Fruit fly (Drosophila melanogaster) whole organism, embryonic: ENCODE measurements around the gene sad.
A peak's percentile ranks its signal among the peaks of the same experiment; 100 is the strongest.

Experiments
- Blimp-1 ChIP-seq: fragments of 200-800 bp; sonication (Bioruptor generic); optimal IDR thresholded peaks from 3 replicates; lab custom pipeline; 2018; ENCODE audit warnings: missing biosample characterization, missing genetic modification characterization, mild to moderate bottlenecking, moderate library complexity, missing genetic modification reagents
- BtbVII ChIP-seq: fragments of 200-800 bp; sonication (Bioruptor generic); optimal IDR thresholded peaks from 3 replicates; lab custom pipeline; 2017; ENCODE audit warnings: missing biosample characterization, mild to moderate bottlenecking, missing genetic modification characterization
- C15 ChIP-seq: fragments of 200-800 bp; sonication (Bioruptor generic); IDR thresholded peaks from 3 replicates; pipeline ENCODE4 v1.3.6; 2022; ENCODE audit warnings: missing biosample characterization, missing genetic modification characterization
- CG10654 ChIP-seq: fragments of 200-800 bp; sonication (Bioruptor generic); optimal IDR thresholded peaks from 2 replicates; lab custom pipeline; 2016; ENCODE audit warnings: missing biosample characterization, missing genetic modification characterization
- CG11695 ChIP-seq: fragments of 200-800 bp; sonication (Bioruptor generic); IDR thresholded peaks from 3 replicates; pipeline ENCODE4 v1.3.6; 2022; ENCODE audit warnings: missing biosample characterization, missing genetic modification characterization
- CG13624 ChIP-seq: fragments of 200-800 bp; sonication (Bioruptor generic); optimal IDR thresholded peaks from 2 replicates; lab custom pipeline; 2016; ENCODE audit warnings: missing biosample characterization, missing genetic modification characterization
- CG14014 ChIP-seq: fragments of 200-800 bp; sonication (Bioruptor generic); IDR thresholded peaks from 2 replicates; pipeline ENCODE4 v1.3.6; 2022; ENCODE audit warnings: missing biosample characterization, missing genetic modification characterization
- CG14441 ChIP-seq: fragments of 200-800 bp; sonication (Bioruptor generic); IDR thresholded peaks from 2 replicates; pipeline ENCODE4 v1.3.6; 2022; ENCODE audit warnings: missing biosample characterization, missing genetic modification characterization
- CG14710 ChIP-seq: fragments of 200-800 bp; sonication (Bioruptor generic); optimal IDR thresholded peaks from 3 replicates; lab custom pipeline; 2019; ENCODE audit warnings: missing biosample characterization, mild to moderate bottlenecking, missing genetic modification characterization, moderate library complexity
- CG17359 ChIP-seq: fragments of 200-800 bp; sonication (Bioruptor generic); optimal IDR thresholded peaks from 3 replicates; lab custom pipeline; 2018; ENCODE audit warnings: missing biosample characterization, mild to moderate bottlenecking, missing genetic modification characterization, moderate library complexity
- CG17361 ChIP-seq: fragments of 200-800 bp; sonication (Bioruptor generic); IDR thresholded peaks from 3 replicates; pipeline ENCODE4 v1.3.6; 2022; ENCODE audit warnings: missing biosample characterization, missing genetic modification characterization
- CG17829 ChIP-seq: fragments of 200-800 bp; optimal IDR thresholded peaks from 2 replicates; lab custom pipeline; 2019; ENCODE audit warnings: missing biosample characterization, mild to moderate bottlenecking, missing genetic modification characterization, moderate library complexity
- CG2712 ChIP-seq: fragments of 200-800 bp; optimal IDR thresholded peaks from 3 replicates; lab custom pipeline; 2019; ENCODE audit warnings: missing biosample characterization, mild to moderate bottlenecking, missing genetic modification characterization, moderate library complexity
- CG30403 ChIP-seq: fragments of 200-800 bp; sonication (Bioruptor generic); optimal IDR thresholded peaks from 3 replicates; lab custom pipeline; 2016; ENCODE audit warnings: missing biosample characterization, missing genetic modification characterization
- CG33213 ChIP-seq: fragments of 200-800 bp; sonication (Bioruptor generic); optimal IDR thresholded peaks from 3 replicates; lab custom pipeline; 2016; ENCODE audit warnings: missing biosample characterization, missing genetic modification characterization
- CG34422 ChIP-seq: fragments of 200-800 bp; sonication (Bioruptor generic); IDR thresholded peaks from 3 replicates; pipeline ENCODE4 v1.3.6; 2022; ENCODE audit warnings: missing biosample characterization, missing genetic modification characterization
- CG4360 ChIP-seq: fragments of 200-800 bp; sonication (Bioruptor generic); IDR thresholded peaks from 2 replicates; pipeline ENCODE4 v1.3.6; 2022; ENCODE audit warnings: missing biosample characterization, missing genetic modification characterization
- CG6272 ChIP-seq: fragments of 200-800 bp; sonication (Bioruptor generic); IDR thresholded peaks from 2 replicates; pipeline ENCODE4 v1.3.6; 2022; ENCODE audit warnings: missing biosample characterization, missing genetic modification characterization
- CG6689 ChIP-seq: fragments of 200-800 bp; sonication (Bioruptor generic); IDR thresholded peaks from 2 replicates; pipeline ENCODE4 v1.3.6; 2022; ENCODE audit warnings: missing biosample characterization, missing genetic modification characterization
- CG7357 ChIP-seq: fragments of 200-800 bp; sonication (Bioruptor generic); IDR thresholded peaks from 3 replicates; pipeline ENCODE4 v1.3.6; 2022; ENCODE audit warnings: missing biosample characterization, missing genetic modification characterization
- CG7556 ChIP-seq: fragments of 200-800 bp; sonication (Bioruptor generic); optimal IDR thresholded peaks from 2 replicates; lab custom pipeline; 2017; ENCODE audit warnings: missing biosample characterization, mild to moderate bottlenecking, missing genetic modification characterization
- CG7839 ChIP-seq: fragments of 200-800 bp; sonication (Bioruptor generic); optimal IDR thresholded peaks from 3 replicates; lab custom pipeline; 2018; ENCODE audit warnings: missing biosample characterization, mild to moderate bottlenecking, missing genetic modification characterization, moderate library complexity
- CG8281 ChIP-seq: fragments of 200-800 bp; sonication (Bioruptor generic); optimal IDR thresholded peaks from 2 replicates; lab custom pipeline; 2018; ENCODE audit warnings: missing biosample characterization, mild to moderate bottlenecking, missing genetic modification characterization, moderate library complexity
- CG8388 ChIP-seq: fragments of 200-800 bp; sonication (Bioruptor generic); optimal IDR thresholded peaks from 2 replicates; lab custom pipeline; 2019; ENCODE audit warnings: missing biosample characterization, mild to moderate bottlenecking, missing genetic modification characterization, moderate library complexity
- CG8924 ChIP-seq: fragments of 200-800 bp; optimal IDR thresholded peaks from 3 replicates; lab custom pipeline; 2019; ENCODE audit warnings: missing biosample characterization, mild to moderate bottlenecking, missing genetic modification characterization, moderate library complexity
- Dbx ChIP-seq: fragments of 200-800 bp; sonication (Bioruptor generic); IDR thresholded peaks from 3 replicates; pipeline ENCODE4 v1.3.6; 2022; ENCODE audit warnings: missing biosample characterization, missing genetic modification characterization
- H15 ChIP-seq: fragments of 200-800 bp; sonication (Bioruptor generic); IDR thresholded peaks from 3 replicates; pipeline ENCODE4 v1.3.6; 2022; ENCODE audit warnings: missing biosample characterization, missing genetic modification characterization
- H2.0 ChIP-seq: fragments of 200-800 bp; sonication (Bioruptor generic); IDR thresholded peaks from 2 replicates; pipeline ENCODE4 v1.3.6; 2022; ENCODE audit warnings: missing biosample characterization, missing genetic modification characterization
- Meics ChIP-seq: fragments of 200-800 bp; sonication (Bioruptor generic); optimal IDR thresholded peaks from 2 replicates; lab custom pipeline; 2017; ENCODE audit warnings: missing biosample characterization, mild to moderate bottlenecking, missing genetic modification characterization
- Mrtf ChIP-seq: fragments of 200-800 bp; sonication (Bioruptor generic); IDR thresholded peaks from 3 replicates; pipeline ENCODE4 v1.3.6; 2022; ENCODE audit warnings: missing biosample characterization, missing genetic modification characterization
- Nf-YA ChIP-seq: fragments of 200-800 bp; sonication (Bioruptor generic); IDR thresholded peaks from 2 replicates; pipeline ENCODE4 v1.3.6; 2022; ENCODE audit warnings: missing biosample characterization, missing genetic modification characterization
- Pdp1 ChIP-seq, 2 experiments: fragments of 200-800 bp; sonication (Bioruptor generic); optimal IDR thresholded peaks; 3 replicates each; lab custom pipeline; 2016; ENCODE audit warnings: missing biosample characterization in 2 of 2, missing genetic modification characterization in 2 of 2, mild to moderate bottlenecking in 1 of 2, moderate library complexity in 1 of 2
- Ptx1 ChIP-seq: fragments of 200-800 bp; sonication (Bioruptor generic); IDR thresholded peaks from 2 replicates; pipeline ENCODE4 v1.3.6; 2022; ENCODE audit warnings: missing biosample characterization, missing genetic modification characterization
- Six4 ChIP-seq: fragments of 200-800 bp; sonication (Bioruptor generic); optimal IDR thresholded peaks from 2 replicates; lab custom pipeline; 2016; ENCODE audit warnings: missing biosample characterization, missing genetic modification characterization
- Xbp1 ChIP-seq: fragments of 200-800 bp; sonication (Bioruptor generic); optimal IDR thresholded peaks from 3 replicates; lab custom pipeline; 2016; ENCODE audit warnings: missing biosample characterization, mild to moderate bottlenecking, missing genetic modification characterization
- abd-A ChIP-seq: fragments of 200-800 bp; sonication (Bioruptor generic); optimal IDR thresholded peaks from 3 replicates; lab custom pipeline; 2019; ENCODE audit warnings: missing biosample characterization, mild to moderate bottlenecking, missing genetic modification characterization, moderate library complexity
- ap ChIP-seq: fragments of 200-800 bp; sonication (Bioruptor generic); IDR thresholded peaks from 2 replicates; pipeline ENCODE4 v1.3.6; 2022; ENCODE audit warnings: missing biosample characterization, missing genetic modification characterization
- ara ChIP-seq: fragments of 200-800 bp; sonication (Bioruptor generic); IDR thresholded peaks from 2 replicates; pipeline ENCODE4 v1.3.6; 2022; ENCODE audit warnings: missing biosample characterization, missing genetic modification characterization
- ase ChIP-seq: fragments of 200-800 bp; sonication (Bioruptor generic); IDR thresholded peaks from 3 replicates; pipeline ENCODE4 v1.3.6; 2022; ENCODE audit warnings: missing biosample characterization, missing genetic modification characterization
- bsh ChIP-seq, 2 experiments: fragments of 200-800 bp; sonication (Bioruptor generic); optimal IDR thresholded peaks; 2 replicates each; lab custom pipeline; 2017 to 2018; ENCODE audit warnings: mild to moderate bottlenecking in 2 of 2, missing biosample characterization in 2 of 2, missing genetic modification characterization in 2 of 2, moderate library complexity in 1 of 2
- cad ChIP-seq: fragments of >200 bp; optimal IDR thresholded peaks from 2 replicates; lab custom pipeline; 2017; ENCODE audit warnings: missing biosample characterization, missing genetic modification characterization
- crol ChIP-seq: fragments of 200-800 bp; sonication (Bioruptor generic); IDR thresholded peaks from 2 replicates; pipeline ENCODE4 v1.3.6; 2022; ENCODE audit warnings: missing biosample characterization, missing genetic modification characterization
- dmrt11E ChIP-seq: fragments of 200-800 bp; sonication (Bioruptor generic); optimal IDR thresholded peaks from 3 replicates; lab custom pipeline; 2018; ENCODE audit warnings: missing biosample characterization, mild to moderate bottlenecking, missing genetic modification characterization, moderate library complexity
- dysf ChIP-seq: fragments of 200-800 bp; sonication (Bioruptor generic); IDR thresholded peaks from 3 replicates; pipeline ENCODE4 v1.3.6; 2022; ENCODE audit warnings: missing biosample characterization, missing genetic modification characterization
- en ChIP-seq: fragments of 200-800 bp; sonication (Bioruptor generic); optimal IDR thresholded peaks from 2 replicates; lab custom pipeline; 2016; ENCODE audit warnings: missing biosample characterization, missing genetic modification characterization
- gsb ChIP-seq: fragments of 200-800 bp; sonication (Bioruptor generic); IDR thresholded peaks from 2 replicates; pipeline ENCODE4 v1.3.6; 2022; ENCODE audit warnings: missing biosample characterization, missing genetic modification characterization
- jing ChIP-seq: fragments of 200-800 bp; sonication (Bioruptor generic); optimal IDR thresholded peaks from 2 replicates; lab custom pipeline; 2018; ENCODE audit warnings: missing biosample characterization, mild to moderate bottlenecking, missing genetic modification characterization
- nom ChIP-seq: fragments of 200-800 bp; sonication (Bioruptor generic); optimal IDR thresholded peaks from 2 replicates; lab custom pipeline; 2017; ENCODE audit warnings: missing biosample characterization, missing genetic modification characterization, mild to moderate bottlenecking, moderate library complexity, missing genetic modification reagents
- run ChIP-seq: fragments of 200-800 bp; sonication (Bioruptor generic); optimal IDR thresholded peaks from 3 replicates; lab custom pipeline; 2018; ENCODE audit warnings: missing biosample characterization, mild to moderate bottlenecking, missing genetic modification characterization
- scrt ChIP-seq: fragments of 200-800 bp; sonication (Bioruptor generic); optimal IDR thresholded peaks from 2 replicates; lab custom pipeline; 2018; ENCODE audit warnings: missing biosample characterization, mild to moderate bottlenecking, missing genetic modification characterization, moderate library complexity
- vvl ChIP-seq: fragments of 200-800 bp; sonication (Bioruptor generic); IDR thresholded peaks from 2 replicates; pipeline ENCODE4 v1.3.6; 2022; ENCODE audit warnings: missing biosample characterization, missing genetic modification characterization

Gene sad

dm6 chr3R:11872692-11873091, 4.3 kb upstream of the sad start (continued):
- no peak for TF ChIP-seq crol
- TF ChIP-seq CG17359: peak; percentile 75
- TF ChIP-seq CG7357 (GFP tag; lab: Robert Waterston, UW): 0 out of 3 replicates have a peak, but pooled peaks have one; percentile 30
- TF ChIP-seq Xbp1: peak; percentile 2
- TF ChIP-seq Meics: peak; percentile 59
- TF ChIP-seq C15 (GFP tag; lab: Robert Waterston, UW): 0 out of 3 replicates have a peak, but pooled peaks have one; percentile 23
- peak; percentile 48; the same call in 1 of the 3 replicates for TF ChIP-seq CG34422 (GFP tag; lab: Robert Waterston, UW)
- peak; percentile 55 for TF ChIP-seq Ptx1
- 0 out of 2 replicates have a peak, but pooled peaks have one; percentile 21 for TF ChIP-seq CG14014 (GFP tag; lab: Robert Waterston, UW)
- TF ChIP-seq CG6272 (GFP tag; lab: Robert Waterston, UW): 0 out of 2 replicates have a peak, but pooled peaks have one; percentile 15
- TF ChIP-seq CG14710 (tag; lab: Kevin White, UChicago): peak; percentile 32
- TF ChIP-seq H2.0 (GFP tag; lab: Robert Waterston, UW): peak; percentile 56
- no peak for TF ChIP-seq jing (GFP tag; lab: Kevin White, UChicago)
- peak; percentile 23 for TF ChIP-seq BtbVII
- TF ChIP-seq CG33213 (GFP tag; lab: Kevin White, UChicago): no peak
- TF ChIP-seq bsh (GFP tag; optimal IDR thresholded peaks at IDR 0.05; lab: Kevin White, UChicago): peak in 1 of 2 experiments; percentile 24
- no peak for TF ChIP-seq gsb (GFP tag; lab: Robert Waterston, UW)
- TF ChIP-seq CG8924 (tag; lab: Kevin White, UChicago): peak; percentile 36
- peak; percentile 17 for TF ChIP-seq CG10654 (GFP tag; lab: Kevin White, UChicago)
- no peak; the same call in 2 of the 3 replicates for TF ChIP-seq ase (GFP tag; lab: Robert Waterston, UW)
- TF ChIP-seq CG7556 (GFP tag; lab: Kevin White, UChicago): peak; percentile 34
- TF ChIP-seq CG7839 (tag; lab: Kevin White, UChicago): peak; percentile 44
- TF ChIP-seq scrt: peak; percentile 40
- TF ChIP-seq CG17829 (tag; lab: Kevin White, UChicago): peak; percentile 39
- TF ChIP-seq H15 (GFP tag; lab: Robert Waterston, UW): peak; percentile 66; the same call in 2 of the 3 replicates
- TF ChIP-seq CG2712 (tag; lab: Kevin White, UChicago): peak; percentile 67
- TF ChIP-seq vvl: peak; percentile 62
- peak; percentile 35 for TF ChIP-seq CG30403 (GFP tag; lab: Kevin White, UChicago)
- peak; percentile 64 for TF ChIP-seq dysf (GFP tag; lab: Robert Waterston, UW)
- TF ChIP-seq nom (GFP tag; lab: Kevin White, UChicago): no peak
- TF ChIP-seq abd-A (tag; lab: Kevin White, UChicago): no peak
- TF ChIP-seq CG17361 (GFP tag; lab: Robert Waterston, UW): peak; percentile 51; the same call in 1 of the 3 replicates
- TF ChIP-seq run (tag; lab: Kevin White, UChicago): no peak
- TF ChIP-seq Dbx (GFP tag; lab: Robert Waterston, UW): peak; percentile 54; the same call in 2 of the 3 replicates
- peak in 1 of 2 experiments; percentile 18 for TF ChIP-seq Pdp1 (GFP tag; optimal IDR thresholded peaks at IDR 0.05; lab: Kevin White, UChicago)
- no peak for TF ChIP-seq CG13624 (GFP tag; lab: Kevin White, UChicago)
- TF ChIP-seq Six4 (GFP tag; lab: Kevin White, UChicago): peak; percentile 6
- peak; percentile 60 for TF ChIP-seq Blimp-1 (GFP tag; lab: Kevin White, UChicago)
- TF ChIP-seq CG14441 (GFP tag; lab: Robert Waterston, UW): peak; percentile 62
- peak; percentile 63; the same call in 1 of the 2 replicates for TF ChIP-seq Nf-YA (GFP tag; lab: Robert Waterston, UW)
- TF ChIP-seq CG8281: no peak
- TF ChIP-seq dmrt11E (tag; lab: Kevin White, UChicago): peak; percentile 29
- peak; percentile 45; the same call in 1 of the 3 replicates for TF ChIP-seq CG11695 (GFP tag; lab: Robert Waterston, UW)
- TF ChIP-seq ap (GFP tag; lab: Robert Waterston, UW): 0 out of 2 replicates have a peak, but pooled peaks have one; percentile 12
- TF ChIP-seq CG6689: peak; percentile 51
- no peak for TF ChIP-seq CG4360 (GFP tag; lab: Robert Waterston, UW)
- TF ChIP-seq cad (GFP tag; lab: Kevin White, UChicago): no peak
- no peak for TF ChIP-seq en
- no peak for TF ChIP-seq Mrtf
- peak; percentile 62; the same call in 1 of the 2 replicates for TF ChIP-seq ara
- TF ChIP-seq CG8388 (GFP tag; lab: Kevin White, UChicago): peak; percentile 34
